Worm (Caenorhabditis elegans): ENCODE results near the gene cat-2.

cat-2 gene

ce11 chrII:285627-286550, 28.3 kb downstream of the cat-2 start, which contains the start of gene B0432.10 (continued):
- TF ChIP-seq zip-4 (GFP tag; optimal IDR thresholded peaks at IDR 0.05) (peak; percentile 55), ceh-63 (GFP tag; optimal IDR thresholded peaks at IDR 0.05) (no peak), efl-3 (GFP tag; optimal IDR thresholded peaks at IDR 0.05) (no peak), nhr-20 (tag; optimal IDR thresholded peaks at IDR 0.05) (peak; percentile 89), nhr-84 (tag; optimal IDR thresholded peaks at IDR 0.05) (no peak), tbx-2 (tag; optimal IDR thresholded peaks at IDR 0.05) (peak; percentile 87), ama-1 (optimal IDR thresholded peaks at IDR 0.05) (no peak), lsy-2 (tag; optimal IDR thresholded peaks at IDR 0.05) (peak; percentile 92), C04F5.9 (tag; optimal IDR thresholded peaks at IDR 0.05) (peak; percentile 65), aly-2 (tag; optimal IDR thresholded peaks at IDR 0.05) (peak; percentile 23), unc-86 (tag; optimal IDR thresholded peaks at IDR 0.05) (peak; percentile 78), dsc-1 (tag; optimal IDR thresholded peaks at IDR 0.05) (peak; percentile 88), mep-1 (tag; optimal IDR thresholded peaks at IDR 0.05) (peak; percentile 99), zag-1 (tag; optimal IDR thresholded peaks at IDR 0.05) (no peak), pax-3 (tag; optimal IDR thresholded peaks at IDR 0.05) (peak; percentile 63), aha-1 (tag; optimal IDR thresholded peaks at IDR 0.05) (peak; percentile 32), nhr-237 (tag; optimal IDR thresholded peaks at IDR 0.05) (peak; percentile 53), egl-13 (tag; optimal IDR thresholded peaks at IDR 0.05) (peak; percentile 81), C16A3.4 (tag; optimal IDR thresholded peaks at IDR 0.05) (peak; percentile 85), nhr-12 (tag; optimal IDR thresholded peaks at IDR 0.05) (no peak), sup-37 (GFP tag; optimal IDR thresholded peaks at IDR 0.05) (peak; percentile 60), ceh-88 (GFP tag; IDR thresholded peaks at IDR 0.05) (0 out of 2 replicates have a peak, but pooled peaks have one; percentile 23), ceh-90 (tag; optimal IDR thresholded peaks at IDR 0.05) (peak; percentile 43), swsn-7 (tag; optimal IDR thresholded peaks at IDR 0.05) (peak; percentile 89), F16B12.6 (tag; optimal IDR thresholded peaks at IDR 0.05) (peak; percentile 64), isw-1 (GFP tag; IDR thresholded peaks at IDR 0.05) (peak; percentile 82), ceh-82 (tag; optimal IDR thresholded peaks at IDR 0.05) (peak; percentile 92 to 93 (median 93)), nhr-19 (GFP tag; conservative IDR thresholded peaks at IDR 0.05) (peak; percentile 91), ceh-8 (GFP tag; optimal IDR thresholded peaks at IDR 0.05) (peak; percentile 61)

DNA sequence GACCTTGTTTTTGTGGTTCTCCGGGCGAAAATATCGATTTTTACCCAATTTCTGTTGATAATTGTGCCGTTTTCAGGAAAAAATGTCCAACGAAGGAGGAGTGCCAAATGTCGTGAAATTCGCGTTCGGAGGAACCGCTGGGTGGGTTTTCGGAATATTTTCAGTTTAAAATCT, 28.8 kb downstream of the cat-2 start, which contains the start of gene misc-1:
misc-1 (plus strand) TSS at position 75 of the 174 bp plus-strand sequence.
- no peak for TF ChIP-seq nhr-20 (tag; optimal IDR thresholded peaks at IDR 0.05)
- no peak for TF ChIP-seq snpc-4 (tag; optimal IDR thresholded peaks at IDR 0.05)
- TF ChIP-seq nhr-19 (GFP tag; conservative IDR thresholded peaks at IDR 0.05): no peak
- no peak for TF ChIP-seq lin-15B (tag; optimal IDR thresholded peaks at IDR 0.05)
- no peak for TF ChIP-seq dsc-1 (tag; optimal IDR thresholded peaks at IDR 0.05)
- no peak for TF ChIP-seq lsy-2 (tag; optimal IDR thresholded peaks at IDR 0.05)
- no peak for TF ChIP-seq nhr-28 (tag; optimal IDR thresholded peaks at IDR 0.05)
- no peak for TF ChIP-seq mab-9 (GFP tag; IDR thresholded peaks at IDR 0.05)
- no peak for TF ChIP-seq hlh-4 (tag; optimal IDR thresholded peaks at IDR 0.05)
- no peak for TF ChIP-seq alr-1 (tag; optimal IDR thresholded peaks at IDR 0.05; ENCODE audit: borderline replicate concordance)
- TF ChIP-seq C34B4.2 (tag; optimal IDR thresholded peaks at IDR 0.05): no peak
- TF ChIP-seq zag-1 (tag; optimal IDR thresholded peaks at IDR 0.05): no peak
- no peak for TF ChIP-seq ceh-63 (GFP tag; optimal IDR thresholded peaks at IDR 0.05)

DNA sequence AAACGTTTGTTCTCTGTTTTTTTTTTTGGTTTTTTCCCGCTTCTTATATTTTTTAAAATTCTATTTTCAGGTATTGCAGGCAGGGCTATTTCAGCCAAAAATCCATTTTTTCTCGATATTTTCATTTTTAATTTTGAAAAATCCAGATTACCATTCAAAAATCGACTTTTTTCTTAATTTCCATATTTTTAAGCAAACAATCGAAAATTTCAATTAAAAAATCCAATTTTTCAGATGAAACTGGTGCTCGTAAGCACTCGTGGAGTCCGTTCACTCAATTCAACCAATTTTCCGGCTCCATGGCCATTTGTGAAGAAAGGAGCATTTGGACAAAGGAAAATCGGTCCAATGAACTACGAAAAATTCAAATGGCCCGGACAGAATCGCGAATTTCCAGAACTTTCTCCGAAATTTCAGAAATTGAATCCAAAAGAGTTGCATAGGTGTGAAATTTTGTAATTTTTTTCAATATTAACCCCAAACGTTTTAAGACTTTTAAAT, 31.1 kb downstream of the cat-2 start, which contains the start of gene mrpl-41:
mrpl-41 (plus strand) TSS at position 235 of the 501 bp plus-strand sequence.
- no peak for TF ChIP-seq unc-30 (tag; optimal IDR thresholded peaks at IDR 0.05)
- TF ChIP-seq efl-1 (optimal IDR thresholded peaks at IDR 0.05): no peak
- TF ChIP-seq efl-1 (GFP tag; optimal IDR thresholded peaks at IDR 0.05 in 1 of 2): peak in 1 of 2 experiments; percentile 91

Data from whole organism, L1 larva.